Worm (Caenorhabditis elegans): ENCODE data around the gene vrp-1.

vrp-1 gene

DNA sequence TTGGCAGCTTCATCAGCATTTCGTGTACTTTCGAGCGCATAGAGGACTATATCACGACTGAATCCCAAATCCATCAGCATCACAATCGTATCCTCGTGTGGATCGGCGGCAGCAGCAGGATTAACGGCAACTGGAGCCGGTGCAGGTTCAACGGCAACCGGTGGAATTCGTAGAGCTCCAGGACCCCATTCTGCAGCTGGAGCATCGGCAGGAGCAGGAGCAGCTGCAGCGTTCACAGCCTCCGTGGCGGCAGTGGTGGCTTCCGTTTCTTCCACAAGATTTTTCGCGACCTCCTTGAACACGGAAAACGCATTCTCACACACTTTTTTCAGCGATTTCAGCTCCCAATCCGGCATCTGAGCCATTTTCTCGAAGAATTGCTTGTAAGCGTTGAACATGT is 31.8 kb downstream of the vrp-1 start:
- no peak for TF ChIP-seq nhr-47 (tag; optimal IDR thresholded peaks at IDR 0.05)
- no peak for TF ChIP-seq unc-30 (tag; optimal IDR thresholded peaks at IDR 0.05)
- no peak for TF ChIP-seq ceh-63 (GFP tag; optimal IDR thresholded peaks at IDR 0.05)
- TF ChIP-seq ets-5 (GFP tag; IDR thresholded peaks at IDR 0.05): no peak
- TF ChIP-seq unc-62 (GFP tag; optimal IDR thresholded peaks at IDR 0.05): no peak
- TF ChIP-seq xbp-1 (tag; optimal IDR thresholded peaks at IDR 0.05): no peak
- TF ChIP-seq swsn-7 (tag; optimal IDR thresholded peaks at IDR 0.05): no peak
- no peak for TF ChIP-seq nhr-12 (tag; optimal IDR thresholded peaks at IDR 0.05)
- TF ChIP-seq blmp-1 (tag; optimal IDR thresholded peaks at IDR 0.05): no peak
- no peak for TF ChIP-seq mef-2 (tag; optimal IDR thresholded peaks at IDR 0.05)
- TF ChIP-seq hpl-2 (GFP tag; optimal IDR thresholded peaks at IDR 0.05): no peak
- TF ChIP-seq skn-1 (tag; optimal IDR thresholded peaks at IDR 0.05): no peak
- no peak for TF ChIP-seq rnt-1 (tag; optimal IDR thresholded peaks at IDR 0.05)

DNA sequence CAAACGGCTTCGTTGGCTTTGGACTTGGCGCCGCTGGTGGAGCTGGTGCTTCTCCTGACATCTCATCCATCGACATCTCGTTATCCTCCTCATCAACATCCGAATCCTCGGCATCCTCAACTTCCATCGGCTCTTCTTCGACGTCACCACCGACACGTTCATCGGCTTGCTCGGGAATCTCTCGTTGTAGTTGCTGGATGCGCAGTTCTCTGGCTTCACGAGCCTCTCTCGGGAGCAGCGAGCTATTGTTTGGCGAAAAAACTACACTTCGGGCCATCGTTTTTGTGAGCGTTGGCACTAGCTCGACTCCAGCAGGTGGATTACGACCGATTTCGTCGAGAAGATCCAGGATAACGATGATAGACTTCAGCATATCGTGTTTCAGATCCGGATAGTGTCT is 33.6 kb downstream of the vrp-1 start:
- TF ChIP-seq ceh-90 (tag; optimal IDR thresholded peaks at IDR 0.05): no peak
- TF ChIP-seq tbx-2 (tag; optimal IDR thresholded peaks at IDR 0.05): no peak
- no peak for TF ChIP-seq ztf-11 (tag; optimal IDR thresholded peaks at IDR 0.05)
- TF ChIP-seq unc-130 (tag; optimal IDR thresholded peaks at IDR 0.05): no peak
- TF ChIP-seq pag-3 (tag; optimal IDR thresholded peaks at IDR 0.05; ENCODE audit: borderline replicate concordance, insufficient read depth): no peak
- no peak for TF ChIP-seq nhr-84 (tag; optimal IDR thresholded peaks at IDR 0.05)
- TF ChIP-seq lsy-2 (tag; optimal IDR thresholded peaks at IDR 0.05): no peak
- TF ChIP-seq nhr-237 (tag; optimal IDR thresholded peaks at IDR 0.05): no peak
- TF ChIP-seq nhr-77 (tag; optimal IDR thresholded peaks at IDR 0.05): no peak

DNA sequence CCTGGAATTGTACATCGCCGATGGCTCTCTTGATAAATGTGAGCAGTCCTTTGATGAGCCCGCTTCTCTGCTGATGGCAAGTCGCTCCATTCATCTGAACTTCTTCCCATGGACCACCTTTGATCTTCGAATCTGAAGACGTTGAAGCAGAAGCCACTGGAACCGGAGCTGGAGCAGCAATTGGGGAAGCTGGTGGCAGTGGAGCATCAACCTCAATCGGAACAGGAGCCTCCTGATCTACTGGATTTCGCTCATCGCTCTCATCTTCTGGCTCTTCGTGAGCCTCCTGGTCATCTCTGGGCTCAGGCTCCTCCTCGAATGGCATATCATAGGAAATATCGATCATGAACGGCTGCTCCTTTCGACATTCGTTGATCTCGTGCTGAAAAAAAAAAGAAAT is 34.5 kb downstream of the vrp-1 start:
- no peak for TF ChIP-seq efl-3 (GFP tag; optimal IDR thresholded peaks at IDR 0.05)
- TF ChIP-seq Y116A8C.19 (tag; optimal IDR thresholded peaks at IDR 0.05; ENCODE audit: borderline replicate concordance): no peak
- no peak for TF ChIP-seq mdl-1 (tag; optimal IDR thresholded peaks at IDR 0.05)
- no peak for TF ChIP-seq nhr-11 (tag; optimal IDR thresholded peaks at IDR 0.05)
- TF ChIP-seq sox-4 (tag; optimal IDR thresholded peaks at IDR 0.05): no peak
- TF ChIP-seq egl-13 (tag; optimal IDR thresholded peaks at IDR 0.05): no peak
- no peak for TF ChIP-seq pag-3 (tag; optimal IDR thresholded peaks at IDR 0.05; ENCODE audit: borderline replicate concordance, insufficient read depth)
- TF ChIP-seq unc-98 (GFP tag; IDR thresholded peaks at IDR 0.05): no peak
- TF ChIP-seq tbx-2 (tag; optimal IDR thresholded peaks at IDR 0.05): no peak
- TF ChIP-seq nhr-84 (tag; optimal IDR thresholded peaks at IDR 0.05): no peak
- no peak for TF ChIP-seq nhr-71 (tag; optimal IDR thresholded peaks at IDR 0.05)
- no peak for TF ChIP-seq irx-1 (tag; optimal IDR thresholded peaks at IDR 0.05)
- no peak for TF ChIP-seq grh-1 (GFP tag; IDR thresholded peaks at IDR 0.05)
- TF ChIP-seq lir-3 (tag; optimal IDR thresholded peaks at IDR 0.05; ENCODE audit: poor library complexity): no peak
- TF ChIP-seq rnt-1 (tag; optimal IDR thresholded peaks at IDR 0.05): no peak
- no peak for TF ChIP-seq ama-1 (optimal IDR thresholded peaks at IDR 0.05)
- TF ChIP-seq sptf-1 (tag; optimal IDR thresholded peaks at IDR 0.05): no peak
- no peak for TF ChIP-seq hlh-4 (tag; optimal IDR thresholded peaks at IDR 0.05)
- no peak for TF ChIP-seq nhr-12 (tag; optimal IDR thresholded peaks at IDR 0.05)
- no peak for TF ChIP-seq ztf-11 (tag; optimal IDR thresholded peaks at IDR 0.05)

DNA sequence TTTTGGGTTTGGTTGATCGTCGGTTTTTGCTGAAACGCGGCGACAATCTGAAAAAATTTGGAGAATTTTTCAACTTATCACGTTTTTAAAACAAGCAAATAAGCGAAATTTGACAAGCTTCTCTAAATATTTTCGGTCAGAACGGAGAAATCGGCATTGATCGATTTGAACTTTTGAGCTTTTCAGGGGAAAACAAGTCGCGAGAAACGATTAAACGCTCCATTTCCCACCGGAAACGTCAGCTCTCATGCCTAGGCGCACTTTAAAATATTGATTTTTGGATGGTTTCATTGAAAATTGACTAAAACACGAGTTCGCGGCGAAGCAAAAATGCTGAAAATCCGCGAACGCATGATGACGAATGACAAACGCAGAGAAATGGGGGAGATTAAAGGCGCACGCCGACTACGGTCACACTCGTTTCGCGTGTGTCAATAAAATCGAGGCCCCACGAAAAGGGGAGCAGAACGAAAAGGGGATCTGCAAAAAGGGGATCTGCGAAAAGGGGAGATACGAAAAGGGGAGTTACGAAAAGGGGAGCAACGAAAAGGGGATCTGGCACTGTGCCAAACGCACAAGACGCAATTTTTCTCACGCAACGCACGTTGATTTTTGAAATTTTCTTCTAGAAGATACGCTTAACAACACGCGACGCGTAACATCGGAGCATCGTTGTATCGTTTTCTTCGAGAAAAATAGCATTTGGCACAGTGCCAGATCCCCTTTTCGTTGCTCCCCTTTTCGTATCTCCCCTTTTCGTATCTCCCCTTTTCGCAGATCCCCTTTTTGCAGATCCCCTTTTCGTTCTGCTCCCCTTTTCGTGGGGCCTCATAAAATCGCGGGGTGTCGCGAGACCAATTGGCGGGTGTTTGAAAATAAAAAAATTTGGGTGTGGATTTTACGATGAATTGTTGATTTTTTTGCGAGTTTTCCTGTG is 37.9 kb downstream of the vrp-1 start, which contains the start of gene eel-1:
Gene eel-1 (minus strand): TSS at position 51 of the 937 bp plus-strand sequence.
- TF ChIP-seq aly-2 (tag; optimal IDR thresholded peaks at IDR 0.05) (peak; percentile 82), hlh-4 (tag; optimal IDR thresholded peaks at IDR 0.05) (peak; percentile 88), lin-13 (GFP tag; optimal IDR thresholded peaks at IDR 0.05) (peak; percentile 89), irx-1 (tag; optimal IDR thresholded peaks at IDR 0.05) (peak; percentile 77), lsy-2 (tag; optimal IDR thresholded peaks at IDR 0.05) (peak; percentile 98 to 99), snpc-4 (tag; optimal IDR thresholded peaks at IDR 0.05) (peak; percentile 50), jun-1 (tag; optimal IDR thresholded peaks at IDR 0.05) (peak; percentile 92), tbx-2 (tag; optimal IDR thresholded peaks at IDR 0.05) (peak; percentile 95), ceh-90 (tag; optimal IDR thresholded peaks at IDR 0.05) (peak; percentile 67), ceh-88 (GFP tag; IDR thresholded peaks at IDR 0.05) (peak; percentile 96), unc-86 (tag; optimal IDR thresholded peaks at IDR 0.05) (peak; percentile 97), C34B4.2 (tag; optimal IDR thresholded peaks at IDR 0.05) (peak; percentile 62), fkh-4 (tag; optimal IDR thresholded peaks at IDR 0.05; ENCODE audit: borderline replicate concordance) (peak; percentile 87), elt-2 (tag; optimal IDR thresholded peaks at IDR 0.05) (peak; percentile 77), elt-3 (tag; optimal IDR thresholded peaks at IDR 0.05) (peak in 3 of 6 experiments; percentile 14 to 58 (median 44)), skn-1 (tag; optimal IDR thresholded peaks at IDR 0.05) (peak; percentile 81), ztf-4 (tag; optimal IDR thresholded peaks at IDR 0.05) (peak; percentile 83)

All from whole organism, L1 larva.